Worm (Caenorhabditis elegans) whole organism, L2 larva: Measurements from ENCODE around the gene zzz-1.

ENCODE experiments used
- alr-1 ChIP-seq: fragments of 150-350 bp; optimal IDR thresholded peaks from 2 replicates; lab custom pipeline; 2014; ENCODE audit warnings: missing biosample characterization, missing genetic modification characterization
- ama-1 ChIP-seq: fragments of 150-350 bp; optimal IDR thresholded peaks from 2 replicates; lab custom pipeline; 2018; ENCODE audit warnings: inconsistent platforms
- ceh-16 ChIP-seq: fragments of 150-350 bp; optimal IDR thresholded peaks from 2 replicates; lab custom pipeline; 2014; ENCODE audit warnings: missing biosample characterization, missing genetic modification characterization
- ceh-82 ChIP-seq: fragments of 150-350 bp; optimal IDR thresholded peaks from 2 replicates; lab custom pipeline; 2014; ENCODE audit warnings: missing biosample characterization, missing genetic modification characterization
- mdl-1 ChIP-seq, 2 experiments: fragments of 150-350 bp in 1 of 2; sonication (generic microtip) in 1 of 2; optimal IDR thresholded peaks; 2 replicates each; lab custom pipeline; 2017; ENCODE audit warnings: missing biosample characterization in 2 of 2, missing genetic modification characterization in 2 of 2
- nhr-21 ChIP-seq: fragments of 150-350 bp; optimal IDR thresholded peaks from 2 replicates; lab custom pipeline; 2014; ENCODE audit warnings: missing biosample characterization, missing genetic modification characterization
- sem-4 ChIP-seq: fragments of 150-350 bp; optimal IDR thresholded peaks from 2 replicates; lab custom pipeline; 2014; ENCODE audit warnings: missing biosample characterization, missing genetic modification reagents, missing genetic modification characterization
- ztf-11 ChIP-seq: sonication (generic microtip); optimal IDR thresholded peaks from 2 replicates; lab custom pipeline; 2017; ENCODE audit warnings: missing biosample characterization, missing genetic modification characterization

ce11 chrV:10888153-10888552 is 20.8 kb downstream of the zzz-1 start:
- TF ChIP-seq ztf-11 = no peak
- no peak for TF ChIP-seq ceh-16 (tag; lab: Kevin White, UChicago)
- no peak for TF ChIP-seq sem-4 (tag; lab: Kevin White, UChicago)
- no peak for TF ChIP-seq ama-1 (lab: Kevin White, UChicago)
- no peak for TF ChIP-seq ceh-82
- TF ChIP-seq nhr-21 (tag; lab: Kevin White, UChicago) = no peak
- no peak for TF ChIP-seq mdl-1 (tag; optimal IDR thresholded peaks at IDR 0.05; lab: Kevin White, UChicago)
- TF ChIP-seq alr-1 (tag; lab: Kevin White, UChicago) = no peak
